Worm (Caenorhabditis elegans) whole organism, L1 larva: ENCODE measurements around the gene Y55F3BR.1.

Experiments
- C04F5.9 ChIP-seq: sonication (generic microtip); optimal IDR thresholded peaks from 2 replicates; lab custom pipeline; 2016; ENCODE audit warnings: missing genetic modification characterization, missing compliant biosample characterization
- C16A3.4 ChIP-seq: fragments of 150-350 bp; optimal IDR thresholded peaks from 2 replicates; lab custom pipeline; 2014; ENCODE audit warnings: missing biosample characterization, missing genetic modification characterization
- C34B4.2 ChIP-seq: sonication (generic microtip); optimal IDR thresholded peaks from 2 replicates; lab custom pipeline; 2017; ENCODE audit warnings: mild to moderate bottlenecking, missing genetic modification characterization, missing compliant biosample characterization
- ama-1 ChIP-seq: fragments of 150-350 bp; optimal IDR thresholded peaks from 2 replicates; lab custom pipeline; 2014
- ceh-8 ChIP-seq: fragments of 200-800 bp; sonication (Bioruptor generic); optimal IDR thresholded peaks from 2 replicates; lab custom pipeline; 2018; ENCODE audit warnings: mild to moderate bottlenecking, missing genetic modification characterization, moderate library complexity, missing compliant biosample characterization
- ceh-88 ChIP-seq: fragments of 200-800 bp; sonication (Bioruptor generic); IDR thresholded peaks from 2 replicates; pipeline ENCODE4 v1.3.6; 2022; ENCODE audit warnings: missing genetic modification characterization, missing compliant biosample characterization
- dpl-1 ChIP-seq, 3 experiments: fragments of 150-350 bp in 2 of 3; sonication (generic microtip) in 1 of 3; optimal IDR thresholded peaks; 2 replicates each; lab custom pipeline; 2014 to 2017; ENCODE audit warnings: missing biosample characterization in 3 of 3, missing genetic modification characterization in 3 of 3, missing genetic modification reagents in 3 of 3
- dsc-1 ChIP-seq: sonication (generic microtip); optimal IDR thresholded peaks from 2 replicates; lab custom pipeline; 2016; ENCODE audit warnings: mild to moderate bottlenecking, missing genetic modification characterization, missing compliant biosample characterization
- efl-1 ChIP-seq, 4 experiments: fragments of 150-350 bp; optimal IDR thresholded peaks in 3 of 4; peaks in 1 of 4; 1 replicate in 1 of 4; 2 replicates in 3 of 4; lab custom pipeline; 2014; ENCODE audit warnings: missing biosample characterization in 2 of 4, missing genetic modification characterization in 2 of 4, missing genetic modification reagents in 2 of 4
- egl-27 ChIP-seq, 2 experiments: fragments of 150-350 bp in 1 of 2; sonication (generic microtip); optimal IDR thresholded peaks; 3 replicates each; lab custom pipeline; 2017 to 2018; ENCODE audit warnings: missing biosample characterization in 2 of 2, missing genetic modification characterization in 2 of 2, missing genetic modification reagents in 2 of 2
- elt-2 ChIP-seq: sonication (generic microtip); optimal IDR thresholded peaks from 2 replicates; lab custom pipeline; 2016; ENCODE audit warnings: missing genetic modification characterization, mild to moderate bottlenecking, inconsistent platforms, missing compliant biosample characterization, missing genetic modification reagents
- ets-5 ChIP-seq: fragments of 200-800 bp; sonication (Bioruptor generic); IDR thresholded peaks from 2 replicates; pipeline ENCODE4 v1.3.6; 2022; ENCODE audit warnings: missing genetic modification characterization, missing compliant biosample characterization
- fkh-8 ChIP-seq: sonication (generic microtip); optimal IDR thresholded peaks from 2 replicates; lab custom pipeline; 2016; ENCODE audit warnings: mild to moderate bottlenecking, missing genetic modification characterization, missing compliant biosample characterization
- fos-1 ChIP-seq: fragments of 150-350 bp; optimal IDR thresholded peaks from 2 replicates; lab custom pipeline; 2014; ENCODE audit warnings: missing biosample characterization, missing genetic modification characterization
- hpl-2 ChIP-seq: fragments of 150-350 bp; optimal IDR thresholded peaks from 2 replicates; lab custom pipeline; 2014; ENCODE audit warnings: missing biosample characterization, missing genetic modification reagents, missing genetic modification characterization
- isw-1 ChIP-seq: fragments of 200-800 bp; sonication (Bioruptor generic); IDR thresholded peaks from 2 replicates; pipeline ENCODE4 v1.3.6; 2022; ENCODE audit warnings: missing genetic modification characterization, missing compliant biosample characterization
- jun-1 ChIP-seq: fragments of 150-350 bp; optimal IDR thresholded peaks from 2 replicates; lab custom pipeline; 2014; ENCODE audit warnings: missing biosample characterization, missing genetic modification reagents, missing genetic modification characterization
- lin-35 ChIP-seq, 2 experiments: fragments of 150-350 bp; optimal IDR thresholded peaks; 2 replicates each; lab custom pipeline; 2014; ENCODE audit warnings: missing biosample characterization in 2 of 2, missing genetic modification characterization in 2 of 2, missing genetic modification reagents in 2 of 2
- lin-39 ChIP-seq: fragments of 150-350 bp; optimal IDR thresholded peaks from 2 replicates; lab custom pipeline; 2014; ENCODE audit warnings: missing biosample characterization, missing genetic modification reagents, missing genetic modification characterization
- lsy-2 ChIP-seq, 2 experiments: fragments of 150-350 bp; optimal IDR thresholded peaks; 2 replicates each; lab custom pipeline; 2014; ENCODE audit warnings: missing biosample characterization in 2 of 2, missing genetic modification characterization in 2 of 2
- mab-9 ChIP-seq: fragments of 200-800 bp; sonication (Bioruptor generic); IDR thresholded peaks from 2 replicates; pipeline ENCODE4 v1.3.6; 2022; ENCODE audit warnings: missing genetic modification reagents, missing genetic modification characterization, missing compliant biosample characterization
- mdl-1 ChIP-seq, 2 experiments: fragments of 150-350 bp; optimal IDR thresholded peaks; 2 replicates each; lab custom pipeline; 2014 to 2017; ENCODE audit warnings: missing biosample characterization in 2 of 2, missing genetic modification characterization in 2 of 2, inconsistent platforms in 1 of 2
- mef-2 ChIP-seq: fragments of 150-350 bp; optimal IDR thresholded peaks from 2 replicates; lab custom pipeline; 2014; ENCODE audit warnings: missing biosample characterization, missing genetic modification characterization
- mep-1 ChIP-seq: fragments of 150-350 bp; optimal IDR thresholded peaks from 2 replicates; lab custom pipeline; 2014; ENCODE audit warnings: missing biosample characterization, missing genetic modification characterization
- nhr-12 ChIP-seq: sonication (generic microtip); optimal IDR thresholded peaks from 2 replicates; lab custom pipeline; 2017; ENCODE audit warnings: missing biosample characterization, missing genetic modification characterization
- nhr-19 ChIP-seq: fragments of 200-800 bp; sonication (Bioruptor generic); conservative IDR thresholded peaks from 2 replicates; pipeline ENCODE4 v1.3.6; 2022; ENCODE audit warnings: missing genetic modification characterization, missing compliant biosample characterization
- nhr-20 ChIP-seq: sonication (generic microtip); optimal IDR thresholded peaks from 2 replicates; lab custom pipeline; 2016; ENCODE audit warnings: mild to moderate bottlenecking, missing genetic modification characterization, missing compliant biosample characterization
- nhr-47 ChIP-seq: sonication (generic microtip); optimal IDR thresholded peaks from 2 replicates; lab custom pipeline; 2016; ENCODE audit warnings: mild to moderate bottlenecking, missing genetic modification characterization, moderate library complexity, missing compliant biosample characterization
- nhr-71 ChIP-seq: sonication (generic microtip); optimal IDR thresholded peaks from 2 replicates; lab custom pipeline; 2016; ENCODE audit warnings: mild to moderate bottlenecking, missing genetic modification characterization, moderate library complexity, missing compliant biosample characterization
- nhr-84 ChIP-seq: sonication (generic microtip); optimal IDR thresholded peaks from 2 replicates; lab custom pipeline; 2017; ENCODE audit warnings: missing biosample characterization, missing genetic modification characterization
- rnt-1 ChIP-seq: sonication (generic microtip); optimal IDR thresholded peaks from 2 replicates; lab custom pipeline; 2016; ENCODE audit warnings: mild to moderate bottlenecking, missing genetic modification characterization, moderate library complexity, missing compliant biosample characterization
- skn-1 ChIP-seq: fragments of 150-350 bp; optimal IDR thresholded peaks from 2 replicates; lab custom pipeline; 2014; ENCODE audit warnings: missing biosample characterization, missing genetic modification characterization
- snpc-4 ChIP-seq: fragments of 150-350 bp; optimal IDR thresholded peaks from 2 replicates; lab custom pipeline; 2014; ENCODE audit warnings: missing biosample characterization, missing genetic modification characterization
- snu-23 ChIP-seq: sonication (generic microtip); optimal IDR thresholded peaks from 2 replicates; lab custom pipeline; 2016; ENCODE audit warnings: missing genetic modification characterization, missing compliant biosample characterization
- sox-4 ChIP-seq: sonication (generic microtip); optimal IDR thresholded peaks from 2 replicates; lab custom pipeline; 2016; ENCODE audit warnings: missing genetic modification characterization, missing compliant biosample characterization
- swsn-7 ChIP-seq: sonication (generic microtip); optimal IDR thresholded peaks from 2 replicates; lab custom pipeline; 2016; ENCODE audit warnings: missing genetic modification characterization, missing compliant biosample characterization
- tbx-2 ChIP-seq: sonication (generic microtip); optimal IDR thresholded peaks from 2 replicates; lab custom pipeline; 2016; ENCODE audit warnings: missing genetic modification characterization, missing compliant biosample characterization
- tlp-1 ChIP-seq: fragments of 150-350 bp; optimal IDR thresholded peaks from 2 replicates; lab custom pipeline; 2014; ENCODE audit warnings: missing biosample characterization, missing genetic modification characterization
- unc-30 ChIP-seq: sonication (generic microtip); optimal IDR thresholded peaks from 2 replicates; lab custom pipeline; 2017; ENCODE audit warnings: missing biosample characterization, missing genetic modification characterization
- unc-86 ChIP-seq: sonication (generic microtip); optimal IDR thresholded peaks from 2 replicates; lab custom pipeline; 2016; ENCODE audit warnings: missing genetic modification characterization, missing compliant biosample characterization
- vab-15 ChIP-seq: sonication (generic microtip); optimal IDR thresholded peaks from 2 replicates; lab custom pipeline; 2017; ENCODE audit warnings: missing genotype, mild to moderate bottlenecking, missing genetic modification characterization, missing compliant biosample characterization
- zag-1 ChIP-seq: fragments of 150-350 bp; optimal IDR thresholded peaks from 2 replicates; lab custom pipeline; 2014; ENCODE audit warnings: missing biosample characterization, missing genetic modification characterization
- zip-4 ChIP-seq: fragments of 200-800 bp; sonication (Bioruptor generic); optimal IDR thresholded peaks from 2 replicates; lab custom pipeline; 2018; ENCODE audit warnings: mild to moderate bottlenecking, missing genetic modification characterization, moderate library complexity, missing compliant biosample characterization

Y55F3BR.1 gene

DNA sequence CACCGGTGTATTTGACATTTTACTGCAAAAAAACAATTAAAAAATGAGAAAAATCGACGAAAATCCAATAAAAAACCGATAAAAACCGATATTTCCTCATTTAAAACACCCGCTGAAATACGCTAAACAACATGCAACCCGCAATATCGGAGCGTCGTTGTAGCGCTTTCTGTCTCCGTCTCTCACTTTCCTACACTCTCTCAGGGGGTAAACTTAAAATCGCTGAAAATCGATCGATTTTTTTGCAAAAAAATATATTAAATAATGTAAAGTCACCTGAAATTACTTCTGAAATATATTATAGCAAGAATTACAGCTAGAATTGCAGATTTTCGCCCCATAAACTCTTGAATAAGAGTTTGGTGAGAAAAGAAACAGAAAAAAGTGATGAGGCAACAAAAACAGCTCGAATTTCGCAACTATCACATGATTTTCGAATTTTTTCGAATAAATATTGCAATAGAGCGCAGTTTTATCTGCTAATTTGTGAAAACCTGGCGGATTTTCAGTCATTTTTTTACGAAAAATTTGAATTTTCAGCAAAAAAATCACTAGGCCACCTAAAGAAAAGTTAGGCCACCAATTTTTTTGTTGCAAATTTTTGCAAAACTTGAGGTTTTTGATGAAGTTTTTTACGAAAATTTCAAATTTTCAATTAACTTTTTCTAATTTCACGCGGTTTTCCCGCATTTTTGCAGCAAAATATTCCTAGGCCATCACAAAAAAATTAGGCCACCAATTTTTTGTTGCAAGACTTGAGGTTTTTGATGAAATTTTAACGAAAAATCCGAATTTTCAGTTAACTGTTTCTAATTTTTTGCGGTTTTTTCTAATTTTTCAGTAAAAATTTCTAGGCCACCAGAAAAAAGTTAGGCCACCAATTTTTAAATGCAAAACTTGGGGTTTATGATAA, 20.0 kb upstream of the Y55F3BR.1 start, which contains the start of the genes lem-4 and Y55F3BR.11 (continued):
- TF ChIP-seq mab-9 (GFP tag; lab: Robert Waterston, UW) (0 out of 2 replicates have a peak, but pooled peaks have one; percentile 23), egl-27 (tag; optimal IDR thresholded peaks at IDR 0.05; lab: Kevin White, UChicago) (no peak), C04F5.9 (tag; lab: Kevin White, UChicago) (peak; percentile 12), dsc-1 (tag; lab: Kevin White, UChicago) (peak; percentile 69), skn-1 (tag; lab: Kevin White, UChicago) (peak; percentile 31), tlp-1 (tag; lab: Kevin White, UChicago) (no peak), fkh-8 (tag; lab: Kevin White, UChicago) (peak; percentile 68), zag-1 (no peak), hpl-2 (no peak), efl-1 (optimal IDR thresholded peaks at IDR 0.05; lab: Kevin White, UChicago) (peak; percentile 79 to 96), efl-1 (GFP tag; optimal IDR thresholded peaks at IDR 0.05 in 1 of 2; lab: Kevin White, UChicago) (peak; percentile 96 to 99), ceh-88 (GFP tag; lab: Robert Waterston, UW) (no peak), nhr-19 (GFP tag; lab: Robert Waterston, UW) (peak; percentile 75), zip-4 (GFP tag; lab: Kevin White, UChicago) (peak; percentile 31), tbx-2 (tag; lab: Kevin White, UChicago) (peak; percentile 74), lsy-2 (tag; optimal IDR thresholded peaks at IDR 0.05; lab: Kevin White, UChicago) (peak; percentile 85), nhr-84 (tag; lab: Kevin White, UChicago) (no peak), mef-2 (no peak), C34B4.2 (no peak), nhr-20 (tag; lab: Kevin White, UChicago) (peak; percentile 62), nhr-12 (tag; lab: Kevin White, UChicago) (no peak), sox-4 (tag; lab: Kevin White, UChicago) (peak; percentile 42), lin-39 (tag; lab: Kevin White, UChicago) (peak; percentile 63), unc-86 (tag; lab: Kevin White, UChicago) (peak; percentile 62), swsn-7 (tag; lab: Kevin White, UChicago) (peak; percentile 80), nhr-71 (tag; lab: Kevin White, UChicago) (peak; percentile 8), ceh-8 (GFP tag; lab: Kevin White, UChicago) (peak; percentile 44), rnt-1 (tag; lab: Kevin White, UChicago) (peak; percentile 71), lin-35 (GFP tag; optimal IDR thresholded peaks at IDR 0.05; lab: Kevin White, UChicago) (peak; percentile 93 to 97), snu-23 (GFP tag; lab: Kevin White, UChicago) (peak; percentile 84), fos-1 (tag; lab: Kevin White, UChicago) (peak; percentile 72), dpl-1 (GFP tag; optimal IDR thresholded peaks at IDR 0.05; lab: Kevin White, UChicago) (peak; percentile 91 to 95 (median 95)), vab-15 (no peak), ama-1 (lab: Kevin White, UChicago) (peak; percentile 53), nhr-47 (peak; percentile 84)

- TF ChIP-seq mep-1 (tag; lab: Kevin White, UChicago) (no peak), mef-2 (no peak), nhr-20 (tag; lab: Kevin White, UChicago) (no peak), unc-30 (tag; lab: Kevin White, UChicago) (no peak), C04F5.9 (tag; lab: Kevin White, UChicago) (no peak), C16A3.4 (tag; lab: Kevin White, UChicago) (no peak), ceh-88 (GFP tag; lab: Robert Waterston, UW) (no peak), ets-5 (GFP tag; lab: Robert Waterston, UW) (no peak), snpc-4 (no peak), fkh-8 (tag; lab: Kevin White, UChicago) (no peak), efl-1 (optimal IDR thresholded peaks at IDR 0.05; lab: Kevin White, UChicago) (no peak), efl-1 (GFP tag; optimal IDR thresholded peaks at IDR 0.05 in 1 of 2; lab: Kevin White, UChicago) (peak in 1 of 2 experiments; percentile 85), zag-1 (no peak), isw-1 (GFP tag; lab: Robert Waterston, UW) (no peak), vab-15 (no peak), mab-9 (GFP tag; lab: Robert Waterston, UW) (no peak), mdl-1 (tag; optimal IDR thresholded peaks at IDR 0.05; lab: Kevin White, UChicago) (no peak), lin-35 (GFP tag; optimal IDR thresholded peaks at IDR 0.05; lab: Kevin White, UChicago) (peak in 1 of 2 experiments; percentile 10), unc-86 (tag; lab: Kevin White, UChicago) (no peak), ama-1 (lab: Kevin White, UChicago) (no peak), jun-1 (tag; lab: Kevin White, UChicago) (no peak), dsc-1 (tag; lab: Kevin White, UChicago) (no peak), fos-1 (tag; lab: Kevin White, UChicago) (no peak), elt-2 (peak; percentile 21)
These were observed 19.1 kb upstream of the Y55F3BR.1 start for ce11 chrIV:855483-855882.
